Fruit fly (Drosophila melanogaster) whole organism, wandering third instar larva: ENCODE data around the gene CG12402.

Experiments used
- Abd-B ChIP-seq: fragments of >200 bp; optimal IDR thresholded peaks from 2 replicates; lab custom pipeline; 2017; ENCODE audit warnings: missing biosample characterization, missing genetic modification characterization
- CG32264 ChIP-seq: fragments of 200-800 bp; sonication (Bioruptor generic); optimal IDR thresholded peaks from 2 replicates; lab custom pipeline; 2016; ENCODE audit warnings: missing biosample characterization, missing genetic modification characterization
- CG9705 ChIP-seq: fragments of 200-800 bp; sonication (Bioruptor generic); optimal IDR thresholded peaks from 2 replicates; lab custom pipeline; 2018; ENCODE audit warnings: missing biosample characterization, mild to moderate bottlenecking, missing genetic modification characterization
- CrebA ChIP-seq: fragments of 200-800 bp; sonication (Bioruptor generic); optimal IDR thresholded peaks from 2 replicates; lab custom pipeline; 2016; ENCODE audit warnings: missing biosample characterization, mild to moderate bottlenecking, missing genetic modification characterization, borderline replicate concordance
- Dfd ChIP-seq: fragments of >200 bp; optimal IDR thresholded peaks from 2 replicates; lab custom pipeline; 2017; ENCODE audit warnings: missing biosample characterization, missing genetic modification characterization
- Dif ChIP-seq: fragments of 200-275, 200-300 bp; sonication (Bioruptor generic); optimal IDR thresholded peaks from 2 replicates; lab custom pipeline; 2018; ENCODE audit warnings: missing biosample characterization, missing genetic modification characterization; ENCODE audit not compliant: partially characterized antibody
- GATAd ChIP-seq: sonication (Bioruptor generic); optimal IDR thresholded peaks from 2 replicates; lab custom pipeline; 2016; ENCODE audit warnings: missing biosample characterization, missing genetic modification characterization
- HLH106 ChIP-seq: fragments of 200-800 bp; optimal IDR thresholded peaks from 3 replicates; lab custom pipeline; 2019; ENCODE audit warnings: missing biosample characterization, mild to moderate bottlenecking, missing genetic modification characterization, moderate library complexity
- Hnf4 ChIP-seq: fragments of 200-800 bp; sonication (Bioruptor generic); optimal IDR thresholded peaks from 2 replicates; lab custom pipeline; 2016; ENCODE audit warnings: missing biosample characterization, mild to moderate bottlenecking, missing genetic modification characterization
- Hr78 ChIP-seq: fragments of >200 bp; optimal IDR thresholded peaks from 2 replicates; lab custom pipeline; 2017; ENCODE audit warnings: missing biosample characterization, missing genetic modification characterization
- Hr83 ChIP-seq: fragments of 200-300 bp; sonication (Bioruptor generic); optimal IDR thresholded peaks from 2 replicates; lab custom pipeline; 2016; ENCODE audit warnings: missing biosample characterization, mild to moderate bottlenecking, missing genetic modification characterization, moderate library complexity; ENCODE audit not compliant: poor library complexity, severe bottlenecking
- Jra ChIP-seq: sonication (Bioruptor generic); optimal IDR thresholded peaks from 2 replicates; lab custom pipeline; 2016; ENCODE audit warnings: missing biosample characterization, missing genetic modification characterization
- Mio ChIP-seq: sonication (Bioruptor generic); optimal IDR thresholded peaks from 2 replicates; lab custom pipeline; 2016; ENCODE audit warnings: missing biosample characterization, missing genetic modification characterization
- Myc ChIP-seq: fragments of >200 bp; optimal IDR thresholded peaks from 2 replicates; lab custom pipeline; 2017
- N ChIP-seq: fragments of >200 bp; optimal IDR thresholded peaks from 2 replicates; lab custom pipeline; 2018; ENCODE audit warnings: missing biosample characterization, missing external identifiers, missing genetic modification characterization
- OdsH ChIP-seq: fragments of 200-800 bp; sonication (Bioruptor generic); optimal IDR thresholded peaks from 2 replicates; lab custom pipeline; 2016; ENCODE audit warnings: missing biosample characterization, mild to moderate bottlenecking, missing genetic modification characterization
- Rel ChIP-seq, 2 experiments: fragments of 200-800 bp; sonication (Bioruptor generic) in 1 of 2; optimal IDR thresholded peaks; 2 replicates in 1 of 2; 3 replicates in 1 of 2; lab custom pipeline; 2016 to 2019; ENCODE audit warnings: mild to moderate bottlenecking in 2 of 2, missing biosample characterization in 2 of 2, missing genetic modification characterization in 2 of 2, moderate library complexity in 1 of 2
- Sp1 ChIP-seq: fragments of 200-800 bp; sonication (Bioruptor generic); optimal IDR thresholded peaks from 3 replicates; lab custom pipeline; 2019; ENCODE audit warnings: missing biosample characterization, mild to moderate bottlenecking, missing genetic modification characterization, moderate library complexity
- Vsx2 ChIP-seq: fragments of 200-300, 225-300 bp; sonication (Bioruptor generic); optimal IDR thresholded peaks from 2 replicates; lab custom pipeline; 2018; ENCODE audit warnings: missing biosample characterization, missing genetic modification characterization; ENCODE audit not compliant: partially characterized antibody
- br ChIP-seq: fragments of 200-800 bp; sonication (Bioruptor generic); optimal IDR thresholded peaks from 2 replicates; lab custom pipeline; 2016; ENCODE audit warnings: missing biosample characterization, missing genetic modification characterization
- brk ChIP-seq: fragments of 200-800 bp; sonication (Bioruptor generic); optimal IDR thresholded peaks from 2 replicates; lab custom pipeline; 2016; ENCODE audit warnings: missing biosample characterization, mild to moderate bottlenecking, missing genetic modification characterization
- dl ChIP-seq, 2 experiments: fragments of 175-275, 200-275 bp in 1 of 2; fragments of 200-275 bp in 1 of 2; sonication (Bioruptor generic); optimal IDR thresholded peaks; lab custom pipeline; 2018; ENCODE audit warnings: mild to moderate bottlenecking in 2 of 2, missing biosample characterization in 2 of 2, missing genetic modification characterization in 2 of 2, moderate library complexity in 2 of 2; ENCODE audit not compliant: partially characterized antibody in 2 of 2, insufficient read depth in 1 of 2
- dmrt93B ChIP-seq: fragments of 200-800 bp; sonication (Bioruptor generic); optimal IDR thresholded peaks from 2 replicates; lab custom pipeline; 2018; ENCODE audit warnings: missing biosample characterization, mild to moderate bottlenecking, missing genetic modification characterization
- dsf ChIP-seq: sonication (Bioruptor generic); optimal IDR thresholded peaks from 2 replicates; lab custom pipeline; 2016; ENCODE audit warnings: missing biosample characterization, missing genetic modification characterization, borderline replicate concordance
- ey ChIP-seq: fragments of 200-800 bp; sonication (Bioruptor generic); optimal IDR thresholded peaks from 2 replicates; lab custom pipeline; 2016; ENCODE audit warnings: missing biosample characterization, missing genetic modification characterization
- foxo ChIP-seq, 2 experiments: fragments of 200-800 bp; sonication (Bioruptor generic); optimal IDR thresholded peaks; 2 replicates in 1 of 2; 3 replicates in 1 of 2; lab custom pipeline; 2016 to 2017; ENCODE audit warnings: missing biosample characterization in 2 of 2, missing genetic modification characterization in 2 of 2
- fru ChIP-seq: fragments of 200-800 bp; sonication (Bioruptor generic); optimal IDR thresholded peaks from 3 replicates; lab custom pipeline; 2016; ENCODE audit warnings: missing biosample characterization, mild to moderate bottlenecking, missing genetic modification characterization
- h ChIP-seq: fragments of 200-800 bp; sonication (Bioruptor generic); optimal IDR thresholded peaks from 3 replicates; lab custom pipeline; 2016; ENCODE audit warnings: missing biosample characterization, mild to moderate bottlenecking, missing genetic modification characterization
- jim ChIP-seq: fragments of 175-275, 200-325 bp; sonication (Bioruptor generic); optimal IDR thresholded peaks from 2 replicates; lab custom pipeline; 2016; ENCODE audit warnings: missing biosample characterization, mild to moderate bottlenecking, missing genetic modification characterization
- lola ChIP-seq: fragments of >200 bp; optimal IDR thresholded peaks from 2 replicates; lab custom pipeline; 2017; ENCODE audit warnings: missing biosample characterization, missing genetic modification characterization
- pan ChIP-seq: fragments of >200 bp; optimal IDR thresholded peaks from 2 replicates; lab custom pipeline; 2017
- psq ChIP-seq: fragments of 200-800 bp; sonication (Bioruptor generic); optimal IDR thresholded peaks from 3 replicates; lab custom pipeline; 2017; ENCODE audit warnings: missing biosample characterization, mild to moderate bottlenecking, missing genetic modification characterization, moderate library complexity
- rgr ChIP-seq: fragments of 200-800 bp; sonication (Bioruptor generic); optimal IDR thresholded peaks from 3 replicates; lab custom pipeline; 2016; ENCODE audit warnings: missing biosample characterization, mild to moderate bottlenecking, missing genetic modification characterization
- sage ChIP-seq: fragments of 200-800 bp; sonication (Bioruptor generic); optimal IDR thresholded peaks from 2 replicates; lab custom pipeline; 2016; ENCODE audit warnings: missing biosample characterization, mild to moderate bottlenecking, missing genetic modification characterization
- sv ChIP-seq: fragments of 200-800 bp; sonication (Bioruptor generic); optimal IDR thresholded peaks from 3 replicates; lab custom pipeline; 2016; ENCODE audit warnings: missing biosample characterization, missing genetic modification characterization
- tai ChIP-seq: sonication (Bioruptor generic); optimal IDR thresholded peaks from 2 replicates; lab custom pipeline; 2016; ENCODE audit warnings: missing biosample characterization, missing genetic modification characterization
- usp ChIP-seq: fragments of >200 bp; optimal IDR thresholded peaks from 2 replicates; lab custom pipeline; 2017; ENCODE audit warnings: missing biosample characterization, missing genetic modification characterization
- woc ChIP-seq: sonication (Bioruptor generic); optimal IDR thresholded peaks from 2 replicates; lab custom pipeline; 2016; ENCODE audit warnings: missing biosample characterization, mild to moderate bottlenecking, missing genetic modification characterization

The CG12402 gene

dm6 chr3R:14055944-14056319 lies 52.2 kb downstream of the CG12402 start:
- TF ChIP-seq dsf (GFP tag; lab: Kevin White, UChicago) (no peak), Sp1 (GFP tag; lab: Kevin White, UChicago) (no peak), CrebA (GFP tag; lab: Kevin White, UChicago) (peak; percentile 36), brk (GFP tag; lab: Kevin White, UChicago) (no peak), Hr83 (GFP tag; lab: Kevin White, UChicago) (peak; percentile 18), Hnf4 (GFP tag; lab: Kevin White, UChicago) (no peak), CG32264 (GFP tag; lab: Kevin White, UChicago) (no peak), lola (GFP tag; lab: Kevin White, UChicago) (no peak), HLH106 (no peak), sage (GFP tag; lab: Kevin White, UChicago) (no peak), dl (GFP tag; optimal IDR thresholded peaks at IDR 0.05; lab: Kevin White, UChicago; ENCODE audit: insufficient read depth in 1 of 2, partially characterized antibody in 2 of 2) (peak; percentile 67 to 71), foxo (GFP tag; optimal IDR thresholded peaks at IDR 0.05; lab: Kevin White, UChicago) (no peak), Abd-B (GFP tag; lab: Kevin White, UChicago) (no peak), jim (no peak), Hr78 (GFP tag; lab: Kevin White, UChicago) (no peak), dmrt93B (GFP tag; lab: Kevin White, UChicago) (no peak), Dif (GFP tag; lab: Kevin White, UChicago) (peak; percentile 78), ey (GFP tag; lab: Kevin White, UChicago) (no peak), pan (no peak), br (peak; percentile 31), GATAd (GFP tag; lab: Kevin White, UChicago) (no peak), Dfd (GFP tag; lab: Kevin White, UChicago) (no peak), woc (GFP tag; lab: Kevin White, UChicago) (no peak), sv (GFP tag; lab: Kevin White, UChicago) (no peak), usp (GFP tag; lab: Kevin White, UChicago) (no peak), Mio (GFP tag; lab: Kevin White, UChicago) (no peak), Jra (GFP tag; lab: Kevin White, UChicago) (no peak), CG9705 (GFP tag; lab: Kevin White, UChicago) (no peak), OdsH (GFP tag; lab: Kevin White, UChicago) (no peak), tai (GFP tag; lab: Kevin White, UChicago) (no peak), Myc (lab: Kevin White, UChicago) (no peak), rgr (GFP tag; lab: Kevin White, UChicago) (no peak), fru (GFP tag; lab: Kevin White, UChicago) (no peak), Vsx2 (GFP tag; lab: Kevin White, UChicago) (peak; percentile 50), N (GFP tag; lab: Kevin White, UChicago) (no peak), Rel (GFP tag; optimal IDR thresholded peaks at IDR 0.05; lab: Kevin White, UChicago) (no peak), Rel (tag; optimal IDR thresholded peaks at IDR 0.05; lab: Kevin White, UChicago) (peak; percentile 83), psq (GFP tag; lab: Kevin White, UChicago) (no peak), h (GFP tag; lab: Kevin White, UChicago) (no peak)
